Fruit fly (Drosophila melanogaster) whole organism, prepupa: ENCODE results near the gene swm.

Experiments used
- CG10669 ChIP-seq: fragments of 200-800 bp; sonication (Bioruptor generic); optimal IDR thresholded peaks from 3 replicates; lab custom pipeline; 2018; ENCODE audit warnings: missing biosample characterization, mild to moderate bottlenecking, missing genetic modification characterization, moderate library complexity
- CG11762 ChIP-seq: fragments of 200-800 bp; sonication (Bioruptor generic); optimal IDR thresholded peaks from 3 replicates; lab custom pipeline; 2016; ENCODE audit warnings: missing biosample characterization, missing genetic modification characterization; ENCODE audit not compliant: insufficient read depth
- CG1621 ChIP-seq: fragments of 200-800 bp; sonication (Bioruptor generic); optimal IDR thresholded peaks from 3 replicates; lab custom pipeline; 2018; ENCODE audit warnings: missing biosample characterization, mild to moderate bottlenecking, missing genetic modification characterization
- CG31627 ChIP-seq: fragments of 200-800 bp; sonication (Bioruptor generic); optimal IDR thresholded peaks from 3 replicates; lab custom pipeline; 2016; ENCODE audit warnings: missing biosample characterization, missing genetic modification characterization
- CG32006 ChIP-seq: fragments of 200-800 bp; sonication (Bioruptor generic); optimal IDR thresholded peaks from 3 replicates; lab custom pipeline; 2017; ENCODE audit warnings: missing biosample characterization, mild to moderate bottlenecking, missing genetic modification characterization
- CG3919 ChIP-seq: fragments of 200-800 bp; sonication (Bioruptor generic); optimal IDR thresholded peaks from 3 replicates; lab custom pipeline; 2016; ENCODE audit warnings: missing biosample characterization, missing genetic modification characterization
- CG6163 ChIP-seq: fragments of 200-800 bp; sonication (Bioruptor generic); IDR thresholded peaks from 3 replicates; pipeline ENCODE4 v1.3.6; 2022; ENCODE audit warnings: missing biosample characterization, missing genetic modification characterization
- CG6276 ChIP-seq: fragments of 200-800 bp; sonication (Bioruptor generic); optimal IDR thresholded peaks from 2 replicates; lab custom pipeline; 2017; ENCODE audit warnings: missing biosample characterization, mild to moderate bottlenecking, missing genetic modification characterization
- CG6792 ChIP-seq: fragments of 200-800 bp; sonication (Bioruptor generic); optimal IDR thresholded peaks from 3 replicates; lab custom pipeline; 2016; ENCODE audit warnings: missing biosample characterization, missing genetic modification characterization
- CG6808 ChIP-seq: fragments of 200-800 bp; sonication (Bioruptor generic); optimal IDR thresholded peaks from 3 replicates; lab custom pipeline; 2017; ENCODE audit warnings: missing biosample characterization, missing genetic modification characterization, mild to moderate bottlenecking, moderate library complexity, missing genetic modification reagents
- CG8119 ChIP-seq: fragments of 200-800 bp; sonication (Bioruptor generic); IDR thresholded peaks from 3 replicates; pipeline ENCODE4 v1.3.6; 2022; ENCODE audit warnings: missing biosample characterization, missing genetic modification characterization
- CG8319 ChIP-seq: fragments of 200-800 bp; sonication (Bioruptor generic); optimal IDR thresholded peaks from 3 replicates; lab custom pipeline; 2016; ENCODE audit warnings: missing biosample characterization, missing genetic modification characterization
- Eip75B ChIP-seq: fragments of 200-800 bp; sonication (Bioruptor generic); optimal IDR thresholded peaks from 3 replicates; lab custom pipeline; 2016; ENCODE audit warnings: missing biosample characterization, missing genetic modification characterization
- Eip78C ChIP-seq: fragments of 200-800 bp; sonication (Bioruptor generic); peaks from one replicate; lab custom pipeline; 2016; ENCODE audit warnings: missing biosample characterization, missing genetic modification characterization
- Eip93F ChIP-seq: fragments of 200-800 bp; sonication (Bioruptor generic); optimal IDR thresholded peaks from 2 replicates; lab custom pipeline; 2016; ENCODE audit warnings: missing biosample characterization, mild to moderate bottlenecking, missing genetic modification characterization
- Ets21C ChIP-seq: fragments of 200-800 bp; sonication (Bioruptor generic); optimal IDR thresholded peaks from 3 replicates; lab custom pipeline; 2016; ENCODE audit warnings: missing biosample characterization, missing genetic modification characterization
- Ets96B ChIP-seq: fragments of 200-800 bp; optimal IDR thresholded peaks from 2 replicates; lab custom pipeline; 2019; ENCODE audit warnings: missing biosample characterization, mild to moderate bottlenecking, missing genetic modification characterization, moderate library complexity
- Hr38 ChIP-seq: sonication (Bioruptor generic); optimal IDR thresholded peaks from 2 replicates; lab custom pipeline; 2016; ENCODE audit warnings: missing biosample characterization, missing genetic modification characterization
- Hr39 ChIP-seq: fragments of 200-800 bp; sonication (Bioruptor generic); optimal IDR thresholded peaks from 2 replicates; lab custom pipeline; 2016; ENCODE audit warnings: missing biosample characterization, missing genetic modification characterization
- Hr4 ChIP-seq: fragments of 200-800 bp; sonication (Bioruptor generic); optimal IDR thresholded peaks from 3 replicates; lab custom pipeline; 2016; ENCODE audit warnings: missing biosample characterization, missing genetic modification characterization
- Lpt ChIP-seq: fragments of 200-800 bp; sonication (Bioruptor generic); optimal IDR thresholded peaks from 3 replicates; lab custom pipeline; 2016; ENCODE audit warnings: missing biosample characterization, missing genetic modification characterization
- Met ChIP-seq: fragments of 200-800 bp; sonication (Bioruptor generic); optimal IDR thresholded peaks from 3 replicates; lab custom pipeline; 2016; ENCODE audit warnings: missing biosample characterization, missing genetic modification characterization
- OdsH ChIP-seq: fragments of 200-800 bp; sonication (Bioruptor generic); optimal IDR thresholded peaks from 3 replicates; lab custom pipeline; 2016; ENCODE audit warnings: missing biosample characterization, missing genetic modification characterization
- Sox14 ChIP-seq: fragments of 200-800 bp; sonication (Bioruptor generic); optimal IDR thresholded peaks from 3 replicates; lab custom pipeline; 2016; ENCODE audit warnings: missing biosample characterization, missing genetic modification characterization
- achi ChIP-seq: fragments of 200-800 bp; sonication (Bioruptor generic); optimal IDR thresholded peaks from 3 replicates; lab custom pipeline; 2016; ENCODE audit warnings: missing biosample characterization, missing genetic modification characterization
- acj6 ChIP-seq: fragments of 200-800 bp; sonication (Bioruptor generic); optimal IDR thresholded peaks from 3 replicates; lab custom pipeline; 2016; ENCODE audit warnings: missing biosample characterization, missing genetic modification characterization
- cyc ChIP-seq: fragments of 200-800 bp; sonication (Bioruptor generic); optimal IDR thresholded peaks from 3 replicates; lab custom pipeline; 2016; ENCODE audit warnings: missing biosample characterization, missing genetic modification characterization
- dsx ChIP-seq: fragments of 200-800 bp; optimal IDR thresholded peaks from 3 replicates; lab custom pipeline; 2019; ENCODE audit warnings: missing biosample characterization, mild to moderate bottlenecking, missing genetic modification characterization, moderate library complexity; ENCODE audit not compliant: poor library complexity, severe bottlenecking
- eg ChIP-seq: fragments of 200-800 bp; sonication (Bioruptor generic); IDR thresholded peaks from 3 replicates; pipeline ENCODE4 v1.3.6; 2022; ENCODE audit warnings: missing biosample characterization, missing genetic modification characterization
- esn ChIP-seq: fragments of 200-800 bp; sonication (Bioruptor generic); optimal IDR thresholded peaks from 2 replicates; lab custom pipeline; 2016; ENCODE audit warnings: missing biosample characterization, mild to moderate bottlenecking, missing genetic modification characterization, moderate library complexity
- fd59A ChIP-seq: fragments of 200-800 bp; sonication (Bioruptor generic); optimal IDR thresholded peaks from 2 replicates; lab custom pipeline; 2017; ENCODE audit warnings: missing biosample characterization, mild to moderate bottlenecking, missing genetic modification characterization, missing genetic modification reagents
- fd85E ChIP-seq: fragments of 200-800 bp; sonication (Bioruptor generic); optimal IDR thresholded peaks from 3 replicates; lab custom pipeline; 2016; ENCODE audit warnings: missing biosample characterization, missing genetic modification characterization
- fkh ChIP-seq: fragments of 200-800 bp; sonication (Bioruptor generic); optimal IDR thresholded peaks from 3 replicates; lab custom pipeline; 2017; ENCODE audit warnings: missing biosample characterization, mild to moderate bottlenecking, missing genetic modification characterization, moderate library complexity
- lz ChIP-seq: fragments of 200-800 bp; sonication (Bioruptor generic); optimal IDR thresholded peaks from 3 replicates; lab custom pipeline; 2016; ENCODE audit warnings: missing biosample characterization, missing genetic modification characterization
- net ChIP-seq: fragments of 200-800 bp; sonication (Bioruptor generic); optimal IDR thresholded peaks from 3 replicates; lab custom pipeline; 2016; ENCODE audit warnings: missing biosample characterization, missing genetic modification characterization
- pdm3 ChIP-seq: fragments of 200-800 bp; sonication (Bioruptor generic); optimal IDR thresholded peaks from 3 replicates; lab custom pipeline; 2016; ENCODE audit warnings: missing biosample characterization, missing genetic modification characterization
- salr ChIP-seq, 2 experiments: fragments of 200-800 bp; sonication (Bioruptor generic); optimal IDR thresholded peaks; 3 replicates each; lab custom pipeline; 2016 to 2018; ENCODE audit warnings: missing biosample characterization in 2 of 2, missing genetic modification characterization in 2 of 2, mild to moderate bottlenecking in 1 of 2
- svp ChIP-seq: fragments of 200-800 bp; sonication (Bioruptor generic); peaks from one replicate; lab custom pipeline; 2016; ENCODE audit warnings: missing biosample characterization, missing genetic modification characterization
- topi ChIP-seq: fragments of 200-800 bp; sonication (Bioruptor generic); optimal IDR thresholded peaks from 3 replicates; lab custom pipeline; 2016; ENCODE audit warnings: missing biosample characterization, missing genetic modification characterization
- vri ChIP-seq: fragments of 200-800 bp; sonication (Bioruptor generic); optimal IDR thresholded peaks from 3 replicates; lab custom pipeline; 2016; ENCODE audit warnings: missing biosample characterization, mild to moderate bottlenecking, missing genetic modification characterization

swm gene

DNA sequence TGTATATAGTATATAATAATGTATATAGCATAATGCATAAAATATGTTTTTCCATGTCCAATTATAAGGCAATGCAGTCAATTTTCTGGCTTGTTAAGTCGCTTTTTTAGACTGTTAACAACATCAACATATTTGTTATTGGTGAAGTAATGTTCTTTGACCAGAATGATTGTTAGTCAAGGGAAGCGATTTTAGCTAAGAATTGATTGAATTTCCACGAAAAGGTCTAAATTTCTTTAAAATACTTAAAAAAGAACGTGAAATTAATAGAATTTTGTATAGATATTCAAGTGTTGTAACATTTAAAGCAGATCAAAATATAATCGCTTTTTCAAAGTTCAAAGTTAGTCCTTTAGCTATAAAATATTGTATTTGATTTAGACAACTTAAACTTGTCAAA lies 29.6 kb upstream of the swm start (continued):
- TF ChIP-seq Sox14 (GFP tag; lab: Kevin White, UChicago) (peak; percentile 0), Eip93F (GFP tag; lab: Kevin White, UChicago) (no peak), dsx (GFP tag; lab: Kevin White, UChicago) (no peak), Hr39 (GFP tag; lab: Kevin White, UChicago) (no peak), CG6808 (GFP tag; lab: Kevin White, UChicago) (no peak), CG8319 (GFP tag; lab: Kevin White, UChicago) (no peak), Ets21C (no peak), CG31627 (no peak), achi (no peak), fd85E (GFP tag; lab: Kevin White, UChicago) (no peak), CG32006 (GFP tag; lab: Kevin White, UChicago) (peak; percentile 75), OdsH (GFP tag; lab: Kevin White, UChicago) (peak; percentile 17), CG11762 (GFP tag; lab: Kevin White, UChicago) (no peak), fd59A (no peak), salr (GFP tag; optimal IDR thresholded peaks at IDR 0.05; lab: Kevin White, UChicago) (peak in 1 of 2 experiments; percentile 36), CG10669 (GFP tag; lab: Kevin White, UChicago) (no peak), fkh (GFP tag; lab: Kevin White, UChicago) (no peak), cyc (GFP tag; lab: Kevin White, UChicago) (no peak), vri (GFP tag; lab: Kevin White, UChicago) (no peak), Eip78C (peak; percentile 84), topi (no peak), Eip75B (no peak), CG3919 (GFP tag; lab: Kevin White, UChicago) (peak; percentile 9), Hr38 (no peak), CG6792 (GFP tag; lab: Kevin White, UChicago) (no peak), lz (GFP tag; lab: Kevin White, UChicago) (no peak), net (no peak), Ets96B (tag; lab: Kevin White, UChicago) (no peak), Lpt (GFP tag; lab: Kevin White, UChicago) (no peak), Met (GFP tag; lab: Kevin White, UChicago) (no peak), CG1621 (tag; lab: Kevin White, UChicago) (no peak), CG6163 (GFP tag; lab: Robert Waterston, UW) (no peak), acj6 (GFP tag; lab: Kevin White, UChicago) (no peak), pdm3 (GFP tag; lab: Kevin White, UChicago) (peak; percentile 1), eg (GFP tag; lab: Robert Waterston, UW) (no peak), CG8119 (GFP tag; lab: Robert Waterston, UW) (no peak), esn (GFP tag; lab: Kevin White, UChicago) (no peak)

DNA sequence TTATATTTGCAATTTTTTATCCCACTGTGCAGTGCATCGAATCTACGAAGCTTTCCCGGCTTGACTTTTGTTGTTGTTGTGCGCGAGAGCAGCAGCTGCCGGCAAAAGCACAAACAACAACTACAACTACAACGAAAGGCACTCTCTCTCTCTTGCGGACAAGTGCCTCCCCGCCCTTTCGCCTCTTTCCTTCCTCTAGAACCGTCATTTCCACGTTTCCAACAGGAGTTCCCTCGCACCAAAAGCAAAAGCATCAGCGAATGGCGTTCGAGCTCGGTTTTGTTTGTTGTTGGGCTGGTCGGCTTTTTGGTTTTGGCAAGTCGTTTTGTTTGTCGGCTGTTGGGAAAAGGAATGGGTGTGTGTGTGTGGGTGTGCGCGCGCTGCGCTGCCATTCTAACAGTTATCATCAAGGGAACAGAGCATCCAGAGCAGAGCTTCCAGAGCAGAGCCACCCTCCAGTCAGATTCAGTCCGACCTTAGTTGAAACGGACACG lies 29.2 kb upstream of the swm start, which contains the start of gene tj:
tj (plus strand) TSS at position 444 of the 494 bp plus-strand sequence.
- TF ChIP-seq Eip78C (peak; percentile 12), CG6163 (GFP tag; lab: Robert Waterston, UW) (0 out of 3 replicates have a peak, but pooled peaks have one; percentile 22), Hr4 (GFP tag; lab: Kevin White, UChicago) (no peak), svp (GFP tag; lab: Kevin White, UChicago) (peak; percentile 60)

dm6 chr2L:19469090-19469489 lies 24.0 kb upstream of the swm start:
- TF ChIP-seq CG10669 (GFP tag; lab: Kevin White, UChicago) (no peak), lz (GFP tag; lab: Kevin White, UChicago) (no peak), CG6276 (GFP tag; lab: Kevin White, UChicago) (no peak), Hr38 (no peak), svp (GFP tag; lab: Kevin White, UChicago) (peak; percentile 99), vri (GFP tag; lab: Kevin White, UChicago) (peak; percentile 34), CG1621 (tag; lab: Kevin White, UChicago) (no peak), salr (GFP tag; optimal IDR thresholded peaks at IDR 0.05; lab: Kevin White, UChicago) (no peak), pdm3 (GFP tag; lab: Kevin White, UChicago) (no peak)
- TF ChIP-seq, all 60 proteins: peak for 2
